Fruit fly (Drosophila melanogaster) whole organism, pupa: ENCODE measurements around the gene Vsp37A.
A peak's percentile ranks its signal among the peaks of the same experiment; 100 is the strongest.
"Not testable (repeated sequence)": the region's sequence is repeated elsewhere in the genome, so short reads cannot be mapped to it uniquely, and the experiment has no call there.

Source experiments
- CG10348 ChIP-seq: fragments of 200-800 bp; sonication (Bioruptor generic); IDR thresholded peaks from 2 replicates; pipeline ENCODE4 v1.3.6; 2022; ENCODE audit warnings: missing biosample characterization, missing genetic modification characterization
- CG12605 ChIP-seq: fragments of 200-800 bp; sonication (Bioruptor generic); IDR thresholded peaks from 2 replicates; pipeline ENCODE4 v1.3.6; 2022; ENCODE audit warnings: missing biosample characterization, missing genetic modification characterization
- CG13204 ChIP-seq: fragments of 200-800 bp; sonication (Bioruptor generic); optimal IDR thresholded peaks from 2 replicates; lab custom pipeline; 2018; ENCODE audit warnings: missing biosample characterization, mild to moderate bottlenecking, missing genetic modification characterization, moderate library complexity
- CG14655 ChIP-seq: fragments of 200-800 bp; sonication (Bioruptor generic); optimal IDR thresholded peaks from 3 replicates; lab custom pipeline; 2017; ENCODE audit warnings: mild to moderate bottlenecking, missing biosample characterization, missing genetic modification reagents, missing genetic modification characterization
- CG15710 ChIP-seq: fragments of 200-800 bp; sonication (Bioruptor generic); optimal IDR thresholded peaks from 2 replicates; lab custom pipeline; 2018; ENCODE audit warnings: missing biosample characterization, mild to moderate bottlenecking, missing genetic modification characterization, moderate library complexity
- CG17806 ChIP-seq: fragments of 200-800 bp; sonication (Bioruptor generic); optimal IDR thresholded peaks from 2 replicates; lab custom pipeline; 2018; ENCODE audit warnings: missing biosample characterization, mild to moderate bottlenecking, missing genetic modification characterization, moderate library complexity
- CG32121 ChIP-seq: fragments of 200-800 bp; sonication (Bioruptor generic); IDR thresholded peaks from 2 replicates; pipeline ENCODE4 v1.3.6; 2022; ENCODE audit warnings: missing biosample characterization, missing genetic modification characterization
- CG34367 ChIP-seq: fragments of 200-800 bp; sonication (Bioruptor generic); optimal IDR thresholded peaks from 2 replicates; lab custom pipeline; 2018; ENCODE audit warnings: missing biosample characterization, mild to moderate bottlenecking, missing genetic modification characterization
- CG4496 ChIP-seq: fragments of 200-800 bp; sonication (Bioruptor generic); IDR thresholded peaks from 3 replicates; pipeline ENCODE4 v1.3.6; 2022; ENCODE audit warnings: missing biosample characterization, missing genetic modification characterization
- CG8159 ChIP-seq: fragments of 200-800 bp; sonication (Bioruptor generic); optimal IDR thresholded peaks from 3 replicates; lab custom pipeline; 2018; ENCODE audit warnings: missing biosample characterization, mild to moderate bottlenecking, missing genetic modification characterization, moderate library complexity
- CG8301 ChIP-seq: fragments of 200-800 bp; sonication (Bioruptor generic); optimal IDR thresholded peaks from 2 replicates; lab custom pipeline; 2018; ENCODE audit warnings: missing biosample characterization, mild to moderate bottlenecking, missing genetic modification characterization
- CG9948 ChIP-seq: fragments of 200-800 bp; sonication (Bioruptor generic); optimal IDR thresholded peaks from 2 replicates; lab custom pipeline; 2018; ENCODE audit warnings: missing biosample characterization, mild to moderate bottlenecking, missing genetic modification characterization, moderate library complexity
- D1 ChIP-seq: fragments of 200-800 bp; sonication (Bioruptor generic); optimal IDR thresholded peaks from 2 replicates; lab custom pipeline; 2018; ENCODE audit warnings: missing biosample characterization, mild to moderate bottlenecking, missing genetic modification characterization, moderate library complexity
- EcR ChIP-seq: fragments of 200-800 bp; sonication (Bioruptor generic); optimal IDR thresholded peaks from 3 replicates; lab custom pipeline; 2019; ENCODE audit warnings: missing biosample characterization, missing genetic modification characterization, mild to moderate bottlenecking, moderate library complexity, missing genetic modification reagents
- Ets98B ChIP-seq: fragments of 200-800 bp; sonication (Bioruptor generic); IDR thresholded peaks from 2 replicates; pipeline ENCODE4 v1.3.6; 2022; ENCODE audit warnings: missing biosample characterization, missing genetic modification characterization
- Pif1A ChIP-seq: fragments of 200-800 bp; sonication (Bioruptor generic); optimal IDR thresholded peaks from 3 replicates; lab custom pipeline; 2016; ENCODE audit warnings: missing biosample characterization, missing genetic modification characterization
- Pif1B ChIP-seq: fragments of 200-800 bp; sonication (Bioruptor generic); optimal IDR thresholded peaks from 3 replicates; lab custom pipeline; 2016; ENCODE audit warnings: missing biosample characterization, missing genetic modification characterization
- Snoo ChIP-seq: fragments of 200-800 bp; sonication (Bioruptor generic); optimal IDR thresholded peaks from 3 replicates; lab custom pipeline; 2017; ENCODE audit warnings: missing biosample characterization, mild to moderate bottlenecking, missing genetic modification characterization, inconsistent platforms
- fd96Ca ChIP-seq: fragments of 200-800 bp; sonication (Bioruptor generic); IDR thresholded peaks from 3 replicates; pipeline ENCODE4 v1.3.6; 2022; ENCODE audit warnings: missing biosample characterization, missing genetic modification characterization
- gl ChIP-seq: fragments of 200-800 bp; sonication (Bioruptor generic); optimal IDR thresholded peaks from 2 replicates; lab custom pipeline; 2018; ENCODE audit warnings: missing biosample characterization, mild to moderate bottlenecking, missing genetic modification characterization
- rn ChIP-seq: fragments of 200-800 bp; sonication (Bioruptor generic); IDR thresholded peaks from 2 replicates; pipeline ENCODE4 v1.3.6; 2022; ENCODE audit warnings: missing biosample characterization, missing genetic modification characterization

Vsp37A gene

DNA sequence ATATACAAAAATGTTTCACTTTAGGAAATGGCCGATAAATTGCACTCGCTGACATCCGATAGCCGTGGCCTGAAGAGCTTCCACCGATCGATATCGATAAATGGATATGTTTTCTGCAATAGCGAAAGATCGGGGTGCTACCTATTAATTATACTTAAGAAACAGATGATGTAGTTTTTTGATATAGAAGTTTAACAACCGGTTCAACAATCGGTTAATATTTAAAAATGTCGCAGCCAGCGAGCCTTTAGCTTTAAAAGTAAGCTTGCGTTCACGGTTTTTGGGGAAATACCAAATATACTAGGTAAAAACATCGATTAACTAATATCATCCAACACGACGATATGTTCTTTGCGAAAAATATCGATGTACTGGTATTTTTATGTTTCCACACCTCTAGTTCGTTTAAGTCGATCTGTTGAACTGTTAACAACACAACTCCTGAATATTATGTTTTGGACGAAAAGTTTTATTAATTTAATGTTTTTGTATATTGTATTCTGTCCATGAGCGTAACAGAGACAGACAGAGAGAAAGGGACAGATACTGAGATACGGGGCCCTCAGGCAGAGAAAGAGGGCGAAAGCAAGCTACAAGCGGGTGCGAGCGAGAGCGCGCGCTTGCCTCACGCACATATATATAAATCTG lies 14.3 kb downstream of the Vsp37A start, which contains the start of gene Dredd:
Dredd (minus strand) TSS at position 51 of the 648 bp plus-strand sequence.
- TF ChIP-seq Snoo (tag; lab: Kevin White, UChicago) (no peak), CG8301 (tag; lab: Kevin White, UChicago) (no peak), CG4496 (GFP tag; lab: Robert Waterston, UW) (no peak), CG34367 (tag; lab: Kevin White, UChicago) (no peak), Pif1B (GFP tag; lab: Kevin White, UChicago) (no peak), CG9948 (tag; lab: Kevin White, UChicago) (no peak), CG15710 (tag; lab: Kevin White, UChicago) (no peak), Ets98B (GFP tag; lab: Robert Waterston, UW) (no peak), EcR (no peak), D1 (no peak), Pif1A (no peak), rn (no peak), CG12605 (GFP tag; lab: Robert Waterston, UW) (no peak), CG8159 (no peak), gl (no peak), CG13204 (GFP tag; lab: Kevin White, UChicago) (no peak)
- TF ChIP-seq, all 21 proteins: peak for 0

DNA sequence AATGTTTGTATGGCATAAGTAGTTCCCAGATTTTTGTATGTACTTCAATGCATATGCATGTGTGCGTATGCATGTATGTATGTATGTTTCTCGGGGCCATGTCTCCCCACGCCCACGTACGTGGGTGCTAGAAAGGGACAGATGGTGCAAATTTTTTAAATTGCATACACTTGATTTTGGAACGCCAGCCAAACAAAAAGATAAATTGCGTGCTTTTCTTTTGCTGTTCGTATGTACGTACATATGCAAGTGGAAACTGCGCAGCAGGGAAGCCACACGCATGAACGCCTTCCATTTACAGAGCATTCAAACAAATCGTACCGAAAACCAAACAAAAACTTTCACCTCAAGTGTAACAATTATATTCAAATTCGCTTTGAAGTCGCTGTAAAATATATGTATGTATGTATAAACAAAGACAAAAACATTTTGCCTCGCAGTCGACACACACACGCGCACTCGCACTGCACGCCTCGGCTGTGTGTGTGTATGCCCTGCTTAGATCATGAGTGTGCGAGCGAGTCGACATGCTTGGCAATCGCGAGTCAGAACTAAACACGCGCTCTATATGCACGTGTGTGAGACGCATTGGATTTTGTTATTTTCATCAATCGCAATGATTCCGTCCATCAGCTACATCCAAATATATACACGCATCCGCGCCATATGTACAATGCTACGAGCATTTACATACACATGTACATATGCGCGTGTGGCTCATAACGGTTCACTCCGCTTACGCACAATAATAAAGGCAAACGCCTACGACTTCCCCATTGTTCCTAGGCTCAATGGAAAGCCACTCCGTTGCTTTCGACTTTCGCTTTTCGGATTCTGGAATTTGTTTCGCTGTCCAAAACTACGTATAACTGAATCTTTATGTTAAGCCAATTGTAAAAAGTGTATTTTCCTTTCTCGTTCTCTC lies 15.5 kb downstream of the Vsp37A start:
- TF ChIP-seq CG13204 (GFP tag; lab: Kevin White, UChicago), result no peak
- TF ChIP-seq Pif1A, result no peak
- TF ChIP-seq Ets98B (GFP tag; lab: Robert Waterston, UW), result peak; percentile 39; the same call in 1 of the 2 replicates

DNA sequence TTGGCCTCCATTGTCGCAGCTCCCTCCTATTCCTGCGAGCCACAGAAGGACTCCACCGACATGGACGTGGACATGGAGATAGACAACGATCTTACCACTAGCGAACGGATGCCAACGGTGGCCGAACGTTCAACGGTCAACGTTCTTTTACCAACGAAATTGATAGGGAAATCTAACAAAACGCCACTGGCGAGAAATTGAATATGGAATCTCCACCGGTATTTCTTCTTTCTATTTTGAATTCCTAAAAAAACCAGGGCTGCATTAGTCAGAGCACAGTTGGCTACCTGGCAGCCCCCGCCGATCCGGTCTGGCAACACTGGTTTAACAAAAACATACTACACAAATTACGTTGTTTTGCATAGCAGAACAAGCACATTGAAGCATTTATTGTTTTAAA lies 23.1 kb downstream of the Vsp37A start, which contains the start of gene CG13367:
CG13367 (plus strand) TSS at position 301 of the 400 bp plus-strand sequence.
- not testable (repeated sequence) for TF ChIP-seq fd96Ca, CG12605, CG10348 (GFP tag; lab: Robert Waterston, UW)

DNA sequence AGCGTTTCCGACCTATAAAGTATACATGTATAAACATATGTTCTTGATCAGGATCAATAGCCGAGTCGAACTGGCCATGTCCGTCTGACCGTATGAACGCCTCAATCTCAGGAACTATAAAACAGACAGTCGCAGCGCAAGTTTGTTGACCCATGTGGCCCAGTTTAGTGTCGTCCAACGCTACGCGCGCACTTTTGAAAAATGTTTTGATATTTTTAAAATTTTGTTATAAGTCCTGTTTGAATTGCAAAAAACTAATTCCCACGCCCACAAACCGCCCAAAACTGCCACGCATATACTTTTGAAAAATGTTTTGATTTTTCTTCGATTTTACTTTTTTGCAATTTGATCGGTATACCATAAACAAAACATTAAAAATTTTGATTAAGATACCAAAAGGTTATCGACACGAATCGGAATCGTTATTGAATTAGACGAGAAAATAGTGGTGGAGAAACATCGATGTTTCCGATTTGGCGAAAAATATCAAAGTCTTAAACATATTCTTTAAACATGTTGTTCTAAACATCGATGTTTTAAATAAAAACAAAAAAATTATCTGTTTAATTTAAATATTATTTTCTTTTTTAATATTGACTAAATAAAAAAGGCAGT lies 25.2 kb downstream of the Vsp37A start:
- TF ChIP-seq CG12605 (GFP tag; lab: Robert Waterston, UW) (0 out of 2 replicates have a peak, but pooled peaks have one; percentile 9), CG15710 (tag; lab: Kevin White, UChicago) (no peak), CG17806 (tag; lab: Kevin White, UChicago) (no peak), EcR (peak; percentile 92)

DNA sequence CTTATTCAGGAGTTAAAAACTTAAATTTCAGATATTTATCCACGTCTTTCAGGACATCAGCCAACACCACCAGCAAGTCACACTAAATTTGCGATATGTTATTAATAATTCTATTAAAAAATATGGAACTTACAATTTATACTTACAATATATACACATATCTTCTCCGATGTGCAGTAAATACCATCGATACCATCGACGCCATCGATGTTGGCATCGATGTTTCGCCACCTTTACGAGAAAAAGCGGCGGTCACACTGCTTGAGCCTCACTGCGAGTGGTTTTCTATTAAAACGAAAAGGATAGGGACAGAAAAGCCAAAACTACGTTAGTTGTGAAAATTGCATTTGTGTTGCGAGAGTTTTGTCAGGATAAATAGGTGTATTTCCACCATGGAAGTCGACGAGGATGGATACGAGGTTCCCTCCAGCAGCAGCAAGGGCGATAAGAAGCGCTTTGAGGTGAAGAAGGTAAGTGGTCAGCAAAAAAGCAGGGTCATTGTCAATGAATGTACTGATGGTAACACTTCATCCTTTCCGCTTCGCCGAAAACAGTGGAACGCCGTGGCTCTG lies 25.8 kb downstream of the Vsp37A start, which contains the start of gene Roc1a:
Roc1a (plus strand) TSS at position 249 of the 572 bp plus-strand sequence.
- TF ChIP-seq CG32121 (GFP tag; lab: Robert Waterston, UW), result no peak
- TF ChIP-seq EcR, result peak; percentile 16
- TF ChIP-seq Ets98B (GFP tag; lab: Robert Waterston, UW), result peak; percentile 17; the same call in 1 of the 2 replicates
- no peak for TF ChIP-seq CG4496 (GFP tag; lab: Robert Waterston, UW)
- no peak for TF ChIP-seq CG10348 (GFP tag; lab: Robert Waterston, UW)

DNA sequence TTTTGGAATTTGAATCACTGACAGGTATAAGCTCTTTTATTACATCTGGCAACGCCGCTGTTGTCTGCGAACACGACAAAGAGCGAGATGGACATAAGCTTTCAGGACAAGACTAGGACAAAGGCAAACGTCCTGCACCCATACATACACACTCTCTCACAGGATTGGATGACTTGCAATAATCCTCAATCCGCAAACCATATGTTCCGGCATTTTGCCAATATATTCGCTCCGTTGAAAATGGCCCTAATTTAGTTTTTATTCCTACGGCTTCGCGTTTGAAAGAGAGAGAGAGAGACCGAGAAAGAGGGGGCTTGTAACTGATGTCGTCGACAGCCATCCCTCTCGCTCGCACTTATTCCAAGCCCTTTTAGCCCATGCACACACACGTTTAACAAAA lies 32.9 kb downstream of the Vsp37A start:
- TF ChIP-seq EcR (peak; percentile 47), CG4496 (GFP tag; lab: Robert Waterston, UW) (no peak)

DNA sequence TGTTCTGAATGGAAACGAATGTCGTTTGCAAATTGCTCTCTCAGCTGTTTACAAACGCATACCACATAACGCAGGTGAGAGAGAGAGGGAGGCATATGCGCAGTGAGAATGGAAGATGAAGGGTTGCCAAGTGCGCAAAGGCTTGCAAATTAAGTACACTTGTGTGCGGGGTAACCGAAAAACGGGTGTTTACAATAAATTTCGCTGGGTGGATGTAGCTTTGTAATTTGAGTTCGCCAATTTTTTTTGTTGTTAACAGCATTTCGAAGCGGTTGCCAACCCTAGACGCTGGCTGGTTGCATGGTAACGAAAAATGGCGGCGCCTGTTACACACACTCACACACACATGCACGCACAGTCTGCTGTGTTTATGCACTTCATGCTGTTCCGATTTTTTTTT lies 33.6 kb downstream of the Vsp37A start:
- TF ChIP-seq rn (peak; percentile 91), CG17806 (tag; lab: Kevin White, UChicago) (peak; percentile 91), CG14655 (GFP tag; lab: Kevin White, UChicago) (no peak), CG32121 (GFP tag; lab: Robert Waterston, UW) (peak; percentile 98), gl (peak; percentile 89), fd96Ca (GFP tag; lab: Robert Waterston, UW) (peak; percentile 99), EcR (no peak), CG8159 (peak; percentile 90), CG12605 (GFP tag; lab: Robert Waterston, UW) (peak; percentile 97), Pif1B (GFP tag; lab: Kevin White, UChicago) (peak; percentile 94), Pif1A (peak; percentile 95), CG15710 (tag; lab: Kevin White, UChicago) (peak; percentile 94), CG34367 (tag; lab: Kevin White, UChicago) (peak; percentile 94), CG9948 (tag; lab: Kevin White, UChicago) (peak; percentile 87), CG13204 (GFP tag; lab: Kevin White, UChicago) (no peak), Ets98B (GFP tag; lab: Robert Waterston, UW) (peak; percentile 99), CG10348 (GFP tag; lab: Robert Waterston, UW) (peak; percentile 88), CG4496 (GFP tag; lab: Robert Waterston, UW) (peak; percentile 99), Snoo (tag; lab: Kevin White, UChicago) (peak; percentile 95), D1 (no peak), CG8301 (tag; lab: Kevin White, UChicago) (peak; percentile 93)
- TF ChIP-seq, all 21 proteins: peak for 17
